Fruit fly (Drosophila melanogaster) whole organism, embryonic: ENCODE results near the gene CG3434.

ENCODE experiments used
- CG10321 ChIP-seq: fragments of 200-800 bp; sonication (Bioruptor generic); IDR thresholded peaks from 2 replicates; pipeline ENCODE4 v1.3.6; 2022; ENCODE audit warnings: missing biosample characterization, missing genetic modification characterization
- CG11456 ChIP-seq: fragments of 200-800 bp; sonication (Bioruptor generic); IDR thresholded peaks from 3 replicates; pipeline ENCODE4 v1.3.6; 2022; ENCODE audit warnings: missing biosample characterization, missing genetic modification characterization
- CG12155 ChIP-seq: fragments of 200-800 bp; sonication (Bioruptor generic); optimal IDR thresholded peaks from 3 replicates; lab custom pipeline; 2016; ENCODE audit warnings: missing biosample characterization, missing genetic modification characterization
- CG12236 ChIP-seq: fragments of 200-800 bp; sonication (Bioruptor generic); optimal IDR thresholded peaks from 2 replicates; lab custom pipeline; 2016; ENCODE audit warnings: missing biosample characterization, missing genetic modification characterization
- CG1233 ChIP-seq: fragments of 200-800 bp; sonication (Bioruptor generic); optimal IDR thresholded peaks from 4 replicates; lab custom pipeline; 2018; ENCODE audit warnings: missing biosample characterization, mild to moderate bottlenecking, missing genetic modification characterization
- CG14860 ChIP-seq: fragments of 200-800 bp; sonication (Bioruptor generic); IDR thresholded peaks from 3 replicates; pipeline ENCODE4 v1.3.6; 2022; ENCODE audit warnings: missing biosample characterization, missing genetic modification characterization; ENCODE audit not compliant: partially characterized antibody
- CG16813 ChIP-seq: fragments of 200-800 bp; sonication (Bioruptor generic); IDR thresholded peaks from 3 replicates; pipeline ENCODE4 v1.3.6; 2022; ENCODE audit warnings: missing biosample characterization, missing genetic modification characterization; ENCODE audit not compliant: partially characterized antibody
- CG18262 ChIP-seq: fragments of 200-800 bp; optimal IDR thresholded peaks from 3 replicates; lab custom pipeline; 2019; ENCODE audit warnings: missing biosample characterization, mild to moderate bottlenecking, missing genetic modification characterization, moderate library complexity
- CG2678 ChIP-seq: fragments of 200-800 bp; sonication (Bioruptor generic); optimal IDR thresholded peaks from 3 replicates; lab custom pipeline; 2019; ENCODE audit warnings: missing biosample characterization, mild to moderate bottlenecking, missing genetic modification characterization, moderate library complexity
- CG2875 ChIP-seq: fragments of 200-800 bp; sonication (Bioruptor generic); optimal IDR thresholded peaks from 2 replicates; lab custom pipeline; 2017; ENCODE audit warnings: missing biosample characterization, mild to moderate bottlenecking, missing genetic modification characterization, missing genetic modification reagents
- CG31224 ChIP-seq: fragments of 200-800 bp; sonication (Bioruptor generic); IDR thresholded peaks from 2 replicates; pipeline ENCODE4 v1.3.6; 2022; ENCODE audit warnings: missing biosample characterization, missing genetic modification characterization
- CG31441 ChIP-seq: fragments of 200-800 bp; sonication (Bioruptor generic); IDR thresholded peaks from 2 replicates; pipeline ENCODE4 v1.3.6; 2022; ENCODE audit warnings: missing biosample characterization, missing genetic modification characterization
- CG33557 ChIP-seq: fragments of 200-800 bp; sonication (Bioruptor generic); optimal IDR thresholded peaks from 2 replicates; lab custom pipeline; 2019; ENCODE audit warnings: missing biosample characterization, mild to moderate bottlenecking, missing genetic modification characterization, moderate library complexity
- CG3838 ChIP-seq: fragments of 200-800 bp; sonication (Bioruptor generic); optimal IDR thresholded peaks from 3 replicates; lab custom pipeline; 2016; ENCODE audit warnings: missing biosample characterization, missing genetic modification characterization
- CG3847 ChIP-seq: fragments of 200-800 bp; sonication (Bioruptor generic); IDR thresholded peaks from 2 replicates; pipeline ENCODE4 v1.3.6; 2022; ENCODE audit warnings: missing biosample characterization, missing genetic modification characterization
- CG4854 ChIP-seq: fragments of 200-800 bp; sonication (Bioruptor generic); optimal IDR thresholded peaks from 2 replicates; lab custom pipeline; 2016; ENCODE audit warnings: missing biosample characterization, missing genetic modification characterization, inconsistent platforms
- CHES-1-like ChIP-seq: fragments of 200-800 bp; sonication (Bioruptor generic); optimal IDR thresholded peaks from 2 replicates; lab custom pipeline; 2016; ENCODE audit warnings: missing biosample characterization, missing genetic modification characterization
- D19A ChIP-seq: fragments of 200-800 bp; optimal IDR thresholded peaks from 3 replicates; lab custom pipeline; 2019; ENCODE audit warnings: missing biosample characterization, mild to moderate bottlenecking, missing genetic modification characterization, moderate library complexity
- D19B ChIP-seq: fragments of 200-800 bp; sonication (Bioruptor generic); optimal IDR thresholded peaks from 2 replicates; lab custom pipeline; 2017; ENCODE audit warnings: missing biosample characterization, mild to moderate bottlenecking, missing genetic modification characterization
- Dip2 ChIP-seq: fragments of 200-800 bp; sonication (Bioruptor generic); IDR thresholded peaks from 2 replicates; pipeline ENCODE4 v1.3.6; 2022; ENCODE audit warnings: missing biosample characterization, missing genetic modification characterization
- Dll ChIP-seq: fragments of 200-800 bp; sonication (Bioruptor generic); IDR thresholded peaks from 4 replicates; pipeline ENCODE4 v1.3.6; 2022; ENCODE audit warnings: missing biosample characterization, missing genetic modification characterization; ENCODE audit not compliant: partially characterized antibody
- ERR ChIP-seq: fragments of 200-800 bp; sonication (Bioruptor generic); optimal IDR thresholded peaks from 2 replicates; lab custom pipeline; 2016; ENCODE audit warnings: missing biosample characterization, missing genetic modification characterization
- Fer1 ChIP-seq: fragments of 200-800 bp; sonication (Bioruptor generic); optimal IDR thresholded peaks from 2 replicates; lab custom pipeline; 2017; ENCODE audit warnings: missing biosample characterization, mild to moderate bottlenecking, missing genetic modification characterization
- MESR4 ChIP-seq: fragments of 200-800 bp; sonication (Bioruptor generic); optimal IDR thresholded peaks from 2 replicates; lab custom pipeline; 2018; ENCODE audit warnings: missing biosample characterization, mild to moderate bottlenecking, missing genetic modification characterization, moderate library complexity
- Myb ChIP-seq: fragments of 200-800 bp; sonication (Bioruptor generic); optimal IDR thresholded peaks from 2 replicates; lab custom pipeline; 2016; ENCODE audit warnings: missing biosample characterization, missing genetic modification characterization
- NC2β ChIP-seq: fragments of 200-800 bp; sonication (Bioruptor generic); optimal IDR thresholded peaks from 2 replicates; lab custom pipeline; 2016; ENCODE audit warnings: missing biosample characterization, missing genetic modification characterization
- Tbp ChIP-seq: fragments of >200 bp; optimal IDR thresholded peaks from 2 replicates; lab custom pipeline; 2018; ENCODE audit warnings: missing biosample characterization, missing genetic modification characterization
- Xrp1 ChIP-seq: fragments of 200-800 bp; sonication (Bioruptor generic); IDR thresholded peaks from 2 replicates; pipeline ENCODE4 v1.3.6; 2022; ENCODE audit warnings: missing biosample characterization, missing genetic modification characterization
- ara ChIP-seq: fragments of 200-800 bp; sonication (Bioruptor generic); IDR thresholded peaks from 2 replicates; pipeline ENCODE4 v1.3.6; 2022; ENCODE audit warnings: missing biosample characterization, missing genetic modification characterization
- az2 ChIP-seq: fragments of 200-800 bp; sonication (Bioruptor generic); optimal IDR thresholded peaks from 3 replicates; lab custom pipeline; 2016; ENCODE audit warnings: missing biosample characterization, missing genetic modification characterization
- chinmo ChIP-seq: fragments of 200-800 bp; sonication (Bioruptor generic); IDR thresholded peaks from 4 replicates; pipeline ENCODE4 v1.3.6; 2022; ENCODE audit warnings: missing biosample characterization, missing genetic modification characterization; ENCODE audit not compliant: partially characterized antibody
- chm ChIP-seq: fragments of 200-800 bp; sonication (Bioruptor generic); IDR thresholded peaks from 2 replicates; pipeline ENCODE4 v1.3.6; 2022; ENCODE audit warnings: missing biosample characterization, missing genetic modification characterization
- cwo ChIP-seq: fragments of 200-800 bp; sonication (Bioruptor generic); optimal IDR thresholded peaks from 3 replicates; lab custom pipeline; 2017; ENCODE audit warnings: missing biosample characterization, missing genetic modification characterization, mild to moderate bottlenecking, moderate library complexity, missing genetic modification reagents
- da ChIP-seq: fragments of 200-800 bp; sonication (Bioruptor generic); optimal IDR thresholded peaks from 2 replicates; lab custom pipeline; 2016; ENCODE audit warnings: missing biosample characterization, missing genetic modification characterization
- dm ChIP-seq: fragments of 200-800 bp; sonication (Bioruptor generic); optimal IDR thresholded peaks from 3 replicates; lab custom pipeline; 2016; ENCODE audit warnings: missing biosample characterization, missing genetic modification characterization
- fd64A ChIP-seq: fragments of 200-800 bp; sonication (Bioruptor generic); optimal IDR thresholded peaks from 3 replicates; lab custom pipeline; 2018; ENCODE audit warnings: missing biosample characterization, mild to moderate bottlenecking, missing genetic modification characterization
- grau ChIP-seq: fragments of 200-800 bp; optimal IDR thresholded peaks from 3 replicates; lab custom pipeline; 2019; ENCODE audit warnings: missing biosample characterization, mild to moderate bottlenecking, missing genetic modification characterization, moderate library complexity
- h ChIP-seq: fragments of >200 bp; optimal IDR thresholded peaks from 2 replicates; lab custom pipeline; 2017
- lilli ChIP-seq: fragments of 200-800 bp; sonication (Bioruptor generic); optimal IDR thresholded peaks from 3 replicates; lab custom pipeline; 2016; ENCODE audit warnings: missing biosample characterization, missing genetic modification characterization
- lmd ChIP-seq: fragments of 200-800 bp; sonication (Bioruptor generic); IDR thresholded peaks from 2 replicates; pipeline ENCODE4 v1.3.6; 2022; ENCODE audit warnings: missing biosample characterization, missing genetic modification characterization
- nerfin-2 ChIP-seq: fragments of 200-800 bp; sonication (Bioruptor generic); IDR thresholded peaks from 2 replicates; pipeline ENCODE4 v1.3.6; 2022; ENCODE audit warnings: missing biosample characterization, missing genetic modification characterization; ENCODE audit not compliant: partially characterized antibody
- oc ChIP-seq: fragments of 200-800 bp; sonication (Bioruptor generic); optimal IDR thresholded peaks from 2 replicates; lab custom pipeline; 2018; ENCODE audit warnings: missing biosample characterization, mild to moderate bottlenecking, missing genetic modification characterization, moderate library complexity
- psq ChIP-seq: fragments of 200-800 bp; sonication (Bioruptor generic); optimal IDR thresholded peaks from 2 replicates; lab custom pipeline; 2017; ENCODE audit warnings: missing biosample characterization, missing genetic modification characterization
- repo ChIP-seq: fragments of 200-800 bp; sonication (Bioruptor generic); optimal IDR thresholded peaks from 2 replicates; lab custom pipeline; 2016; ENCODE audit warnings: missing biosample characterization, missing genetic modification characterization
- rib ChIP-seq: fragments of 200-800 bp; sonication (Bioruptor generic); IDR thresholded peaks from 2 replicates; pipeline ENCODE4 v1.3.6; 2022; ENCODE audit warnings: missing biosample characterization, missing genetic modification characterization
- ssp ChIP-seq: fragments of 200-800 bp; sonication (Bioruptor generic); IDR thresholded peaks from 2 replicates; pipeline ENCODE4 v1.3.6; 2022; ENCODE audit warnings: missing biosample characterization, missing genetic modification characterization
- tup ChIP-seq: fragments of 200-800 bp; sonication (Bioruptor generic); optimal IDR thresholded peaks from 2 replicates; lab custom pipeline; 2016; ENCODE audit warnings: missing biosample characterization, mild to moderate bottlenecking, missing genetic modification characterization, moderate library complexity
- usp ChIP-seq: fragments of >200 bp; optimal IDR thresholded peaks from 2 replicates; lab custom pipeline; 2017; ENCODE audit warnings: missing biosample characterization, missing genetic modification characterization
- vfl ChIP-seq: fragments of 200-800 bp; sonication (Bioruptor generic); optimal IDR thresholded peaks from 2 replicates; lab custom pipeline; 2016; ENCODE audit warnings: missing biosample characterization, missing genetic modification characterization
- zf30C ChIP-seq: fragments of 200-800 bp; sonication (Bioruptor generic); optimal IDR thresholded peaks from 3 replicates; lab custom pipeline; 2018; ENCODE audit warnings: missing biosample characterization, mild to moderate bottlenecking, missing genetic modification characterization

CG3434 gene

dm6 chr3L:9410754-9411423, 49.7 kb downstream of the CG3434 start, which contains the start of the genes CG4022 and Cpsf5 (continued):
- TF ChIP-seq D19B (peak; percentile 45), repo (peak; percentile 2), CG16813 (GFP tag; lab: Robert Waterston, UW) (peak; percentile 48; the same call in 1 of the 3 replicates), CG3847 (GFP tag; lab: Robert Waterston, UW) (peak; percentile 88), oc (tag; lab: Kevin White, UChicago) (peak; percentile 63), Tbp (GFP tag; lab: Kevin White, UChicago) (no peak), Myb (peak; percentile 44), D19A (tag; lab: Kevin White, UChicago) (peak; percentile 52), CG11456 (peak; percentile 78; the same call in 2 of the 3 replicates), Fer1 (GFP tag; lab: Kevin White, UChicago) (peak; percentile 82), da (GFP tag; lab: Kevin White, UChicago) (peak; percentile 21), chm (GFP tag; lab: Robert Waterston, UW) (peak; percentile 50; the same call in 1 of the 2 replicates), ERR (GFP tag; lab: Kevin White, UChicago) (no peak), grau (peak; percentile 86), CG2678 (tag; lab: Kevin White, UChicago) (peak; percentile 85), ara (GFP tag; lab: Robert Waterston, UW) (peak; percentile 87), CG1233 (GFP tag; lab: Kevin White, UChicago) (peak; percentile 42), dm (GFP tag; lab: Kevin White, UChicago) (peak; percentile 30), Xrp1 (peak; percentile 89), tup (GFP tag; lab: Kevin White, UChicago) (peak; percentile 41), CG31441 (peak; percentile 79), vfl (peak; percentile 54), CG14860 (GFP tag; lab: Robert Waterston, UW) (no peak), ssp (GFP tag; lab: Robert Waterston, UW) (peak; percentile 70), zf30C (GFP tag; lab: Kevin White, UChicago) (no peak), Dll (GFP tag; lab: Robert Waterston, UW) (peak; percentile 50), CG4854 (peak; percentile 62), h (lab: Kevin White, UChicago) (no peak), lilli (peak; percentile 90), NC2β (GFP tag; lab: Kevin White, UChicago) (peak; percentile 44), CG3838 (GFP tag; lab: Kevin White, UChicago) (peak; percentile 74), nerfin-2 (GFP tag; lab: Robert Waterston, UW) (no peak), CG18262 (peak; percentile 84), Dip2 (GFP tag; lab: Robert Waterston, UW) (no peak), az2 (GFP tag; lab: Kevin White, UChicago) (peak; percentile 85), usp (GFP tag; lab: Kevin White, UChicago) (no peak), CHES-1-like (GFP tag; lab: Kevin White, UChicago) (peak; percentile 60), chinmo (GFP tag; lab: Robert Waterston, UW) (0 out of 4 replicates have a peak, but pooled peaks have one; percentile 26), fd64A (GFP tag; lab: Kevin White, UChicago) (no peak), CG10321 (GFP tag; lab: Robert Waterston, UW) (peak; percentile 40; the same call in 1 of the 2 replicates), MESR4 (GFP tag; lab: Kevin White, UChicago) (peak; percentile 50), CG33557 (GFP tag; lab: Kevin White, UChicago) (peak; percentile 86), CG12155 (GFP tag; lab: Kevin White, UChicago) (peak; percentile 82), CG31224 (peak; percentile 57), cwo (GFP tag; lab: Kevin White, UChicago) (peak; percentile 58), CG12236 (GFP tag; lab: Kevin White, UChicago) (no peak), rib (GFP tag; lab: Robert Waterston, UW) (peak; percentile 89; the same call in 1 of the 2 replicates), CG2875 (GFP tag; lab: Kevin White, UChicago) (peak; percentile 47), psq (no peak), lmd (GFP tag; lab: Robert Waterston, UW) (peak; percentile 81)
